Worm (Caenorhabditis elegans): ENCODE data around the gene eif-3.K.
A peak's percentile ranks its signal among the peaks of the same experiment; 100 is the strongest.

eif-3.K gene

DNA sequence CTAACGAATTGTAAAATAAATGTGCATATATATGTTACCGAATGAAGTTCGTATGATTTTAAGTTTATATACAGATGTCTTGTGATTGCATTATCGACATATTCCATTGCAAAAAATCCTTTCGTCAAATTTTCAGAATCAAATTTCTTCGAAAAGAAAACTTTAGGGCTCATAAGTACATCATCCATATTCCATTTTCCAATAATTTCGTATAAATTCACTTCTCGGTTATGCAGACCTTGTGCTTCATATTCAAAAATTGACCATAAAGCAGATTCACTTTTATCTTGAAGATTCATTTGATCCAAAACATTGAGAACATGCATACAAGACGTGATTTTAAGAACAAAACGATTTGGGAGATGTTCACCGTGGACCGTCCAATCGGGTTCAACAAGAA lies 10.4 kb upstream of the eif-3.K start:
- no peak for TF ChIP-seq ceh-43 (GFP tag; optimal IDR thresholded peaks at IDR 0.05)
- no peak for TF ChIP-seq mep-1 (tag; optimal IDR thresholded peaks at IDR 0.05)
- no peak for TF ChIP-seq nhr-12 (tag; optimal IDR thresholded peaks at IDR 0.05)
- TF ChIP-seq tbx-8 (GFP tag; optimal IDR thresholded peaks at IDR 0.05), result no peak

DNA sequence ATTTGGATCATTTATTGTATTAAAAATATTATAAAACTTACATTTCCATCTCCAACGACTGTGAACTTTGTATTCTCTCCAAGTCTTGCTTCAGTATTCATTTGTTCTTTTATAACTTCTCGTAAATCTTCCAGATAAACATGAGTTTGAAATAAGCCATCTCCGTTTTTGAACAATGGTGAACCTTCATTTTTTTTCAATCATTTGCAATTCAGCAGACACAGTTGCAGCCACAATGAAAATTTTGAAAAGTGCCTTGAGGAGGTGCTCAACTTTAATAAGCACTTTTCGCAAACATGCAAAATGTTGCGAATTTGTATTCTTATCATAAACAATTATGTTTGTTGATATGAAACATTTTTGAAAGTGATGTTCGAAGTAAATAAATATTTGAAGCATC lies 9.6 kb upstream of the eif-3.K start, which contains the start of gene T16G1.3:
Gene T16G1.3 (minus strand): TSS at position 101 of the 400 bp plus-strand sequence.
- TF ChIP-seq lin-32 (GFP tag; optimal IDR thresholded peaks at IDR 0.05) (no peak), hlh-1 (tag; optimal IDR thresholded peaks at IDR 0.05) (no peak), nhr-28 (tag; optimal IDR thresholded peaks at IDR 0.05) (no peak), tbx-8 (GFP tag; optimal IDR thresholded peaks at IDR 0.05) (no peak), lsy-2 (tag; optimal IDR thresholded peaks at IDR 0.05) (no peak), nhr-76 (tag; optimal IDR thresholded peaks at IDR 0.05) (no peak), sptf-1 (tag; optimal IDR thresholded peaks at IDR 0.05) (no peak), cnd-1 (tag; optimal IDR thresholded peaks at IDR 0.05) (no peak), zip-8 (tag; optimal IDR thresholded peaks at IDR 0.05) (no peak), ceh-43 (GFP tag; optimal IDR thresholded peaks at IDR 0.05) (no peak)

DNA sequence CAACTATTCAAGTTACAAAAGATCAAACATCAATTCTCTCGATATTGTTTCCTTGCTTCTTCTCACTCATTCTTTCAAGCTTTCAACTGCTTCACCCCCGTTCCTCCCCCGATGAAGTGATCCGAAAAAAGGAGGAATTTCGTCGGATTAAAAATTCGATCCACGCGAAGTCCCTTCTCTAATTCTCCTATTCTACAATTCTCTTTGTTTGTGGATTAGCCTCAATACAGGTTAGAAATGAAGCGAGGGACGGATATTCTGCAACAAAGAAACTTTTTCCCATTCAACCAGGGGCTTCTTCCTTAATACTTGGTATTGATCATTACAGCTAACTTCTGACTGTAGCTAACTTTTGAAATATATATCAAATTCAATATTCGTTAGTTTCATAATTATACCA lies 9.0 kb upstream of the eif-3.K start, which contains the start of gene grl-2:
Gene grl-2 (plus strand): TSS at position 301 of the 400 bp plus-strand sequence.
- TF ChIP-seq unc-62 (GFP tag; optimal IDR thresholded peaks at IDR 0.05) (no peak), ztf-11 (tag; optimal IDR thresholded peaks at IDR 0.05) (no peak)

DNA sequence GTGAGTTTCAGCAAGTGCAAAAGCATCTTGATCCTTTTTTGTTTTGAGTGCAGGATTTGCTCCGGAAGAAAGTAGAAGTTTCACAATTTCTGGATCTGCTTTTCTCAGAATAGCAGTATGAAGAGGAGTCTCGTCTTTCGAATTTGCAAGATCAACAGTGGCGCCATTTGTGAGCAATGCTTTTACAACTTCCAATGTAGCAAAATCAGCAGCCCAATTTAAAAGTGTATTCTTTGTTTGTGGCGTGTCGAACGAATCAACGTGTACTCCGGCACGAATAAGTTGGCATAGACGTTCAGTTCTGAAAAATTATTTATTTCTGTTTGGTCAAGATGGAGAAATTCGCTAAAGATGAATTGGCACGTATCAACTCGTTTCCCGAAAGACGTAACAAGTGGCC lies 4.2 kb upstream of the eif-3.K start, which contains the start of gene T16G1.13:
Gene T16G1.13 (plus strand): TSS at position 301 of the 400 bp plus-strand sequence.
- TF ChIP-seq sptf-1 (tag; optimal IDR thresholded peaks at IDR 0.05), result no peak
- TF ChIP-seq bed-3 (GFP tag; optimal IDR thresholded peaks at IDR 0.05), result no peak
- no peak for TF ChIP-seq pha-4 (tag; optimal IDR thresholded peaks at IDR 0.05)
- TF ChIP-seq drap-1 (GFP tag; optimal IDR thresholded peaks at IDR 0.05), result no peak
- no peak for TF ChIP-seq nhr-237 (tag; optimal IDR thresholded peaks at IDR 0.05)
- no peak for TF ChIP-seq unc-39 (tag; optimal IDR thresholded peaks at IDR 0.05)
- no peak for TF ChIP-seq ceh-83 (GFP tag; optimal IDR thresholded peaks at IDR 0.05)
- no peak for TF ChIP-seq sem-2 (GFP tag; optimal IDR thresholded peaks at IDR 0.05)

DNA sequence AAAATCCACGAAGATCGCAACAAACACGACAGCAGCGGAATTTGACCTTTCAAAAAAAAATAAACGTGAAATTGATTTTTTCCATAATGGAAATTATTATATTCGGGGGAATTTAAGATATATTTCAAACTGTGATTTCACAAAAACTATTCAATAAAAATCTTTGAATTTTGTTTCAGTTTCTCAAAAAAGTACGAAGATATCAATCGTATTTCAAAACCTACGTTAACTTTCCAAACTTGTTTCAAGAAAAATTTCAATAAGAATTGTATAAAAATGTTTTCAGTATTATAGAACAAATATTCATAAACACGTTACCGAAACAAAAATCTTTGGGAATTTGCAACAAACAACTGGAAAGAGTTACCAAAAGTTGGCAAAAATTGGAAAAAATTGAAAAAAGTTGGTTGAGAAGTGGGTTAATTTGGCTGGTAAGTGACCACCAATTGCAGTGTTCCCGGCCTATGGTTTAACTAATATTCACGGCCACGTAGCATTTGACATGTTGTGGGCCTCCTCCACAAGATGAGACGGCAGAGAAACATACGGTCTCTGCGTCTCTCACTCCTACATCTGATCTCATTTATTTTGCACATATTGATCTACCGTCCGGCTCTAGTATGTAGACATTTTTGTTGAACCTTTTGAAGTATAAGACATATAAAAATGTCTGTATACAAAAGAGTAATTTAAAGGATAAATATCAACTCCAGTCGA lies 2.8 kb upstream of the eif-3.K start, which contains the start of the genes T16G1.9 and T16G1.18:
Gene T16G1.9 (minus strand): TSS at position 51 of the 717 bp plus-strand sequence.
Gene T16G1.18 (plus strand): TSS at position 493 of the 717 bp plus-strand sequence.
- no peak for TF ChIP-seq ceh-43 (GFP tag; optimal IDR thresholded peaks at IDR 0.05)
- peak; percentile 12 for TF ChIP-seq nhr-237 (tag; optimal IDR thresholded peaks at IDR 0.05)
- TF ChIP-seq hlh-1 (tag; optimal IDR thresholded peaks at IDR 0.05), result peak; percentile 50
- no peak for TF ChIP-seq elt-1 (tag; optimal IDR thresholded peaks at IDR 0.05; ENCODE audit: borderline replicate concordance, insufficient read depth)
- peak; percentile 17 for TF ChIP-seq mep-1 (tag; optimal IDR thresholded peaks at IDR 0.05)
- TF ChIP-seq ces-1 (GFP tag; optimal IDR thresholded peaks at IDR 0.05), result peak; percentile 90
- TF ChIP-seq lin-13 (tag; optimal IDR thresholded peaks at IDR 0.05), result peak; percentile 14
- TF ChIP-seq pha-4 (tag; optimal IDR thresholded peaks at IDR 0.05), result peak; percentile 11
- no peak for TF ChIP-seq blmp-1 (tag; optimal IDR thresholded peaks at IDR 0.05)
- no peak for TF ChIP-seq nhr-76 (tag; optimal IDR thresholded peaks at IDR 0.05)
- TF ChIP-seq sptf-1 (tag; optimal IDR thresholded peaks at IDR 0.05), result no peak
- no peak for TF ChIP-seq nhr-2 (tag; optimal IDR thresholded peaks at IDR 0.05)

DNA sequence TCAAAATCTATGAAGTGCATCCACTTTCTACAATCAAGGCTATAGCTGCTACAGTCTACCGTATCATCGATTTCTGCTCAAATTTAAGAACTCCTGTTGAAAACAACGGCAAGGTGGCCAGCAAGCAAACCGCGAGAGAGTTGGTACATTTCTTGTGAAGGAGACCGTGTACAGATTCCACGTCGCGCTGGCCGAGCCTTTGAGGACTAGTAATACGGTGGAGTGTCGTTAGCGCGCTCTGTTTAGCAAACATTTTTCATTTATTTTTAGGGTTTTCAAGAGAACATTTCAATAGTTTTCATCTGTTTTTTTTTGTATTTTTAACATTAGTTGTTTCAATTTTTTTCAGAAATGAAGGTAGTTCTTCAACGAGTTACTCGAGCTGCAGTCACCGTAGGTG lies 1.5 kb upstream of the eif-3.K start, which contains the start of gene pqn-68:
Gene pqn-68 (plus strand): TSS at position 350 of the 400 bp plus-strand sequence.
- no peak for TF ChIP-seq unc-120 (tag; optimal IDR thresholded peaks at IDR 0.05; ENCODE audit: poor library complexity, severe bottlenecking)
- TF ChIP-seq pha-4 (tag; optimal IDR thresholded peaks at IDR 0.05), result peak; percentile 8

DNA sequence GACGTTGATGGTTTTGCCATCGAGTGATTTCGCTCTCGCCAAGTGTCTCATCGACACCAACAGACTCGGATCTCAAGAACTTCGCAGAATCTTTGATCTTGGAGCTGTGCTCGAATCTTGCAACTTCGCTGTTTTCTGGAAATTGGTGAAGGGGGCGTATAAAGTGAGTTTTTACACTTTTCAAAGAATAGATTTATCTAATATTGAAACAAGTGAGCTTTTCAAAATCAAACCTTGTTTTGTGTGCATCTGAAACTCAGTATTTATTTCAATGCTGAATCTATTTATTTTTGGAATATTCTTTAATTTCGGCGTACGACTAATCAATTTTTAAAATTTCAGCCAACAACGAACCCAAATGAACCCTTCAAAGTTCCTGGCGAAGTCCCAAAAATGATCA lies 459 bp downstream of the eif-3.K start:
- TF ChIP-seq mls-2 (tag; optimal IDR thresholded peaks at IDR 0.05) (no peak), mab-5 (tag; optimal IDR thresholded peaks at IDR 0.05) (no peak), M03D4.4 (tag; optimal IDR thresholded peaks at IDR 0.05) (no peak), nhr-28 (tag; optimal IDR thresholded peaks at IDR 0.05) (no peak), mep-1 (tag; optimal IDR thresholded peaks at IDR 0.05) (no peak), nhr-76 (tag; optimal IDR thresholded peaks at IDR 0.05) (no peak), cnd-1 (tag; optimal IDR thresholded peaks at IDR 0.05) (no peak), hlh-1 (tag; optimal IDR thresholded peaks at IDR 0.05) (no peak), ceh-43 (GFP tag; optimal IDR thresholded peaks at IDR 0.05) (no peak), nhr-12 (tag; optimal IDR thresholded peaks at IDR 0.05) (no peak), elt-1 (tag; optimal IDR thresholded peaks at IDR 0.05; ENCODE audit: borderline replicate concordance, insufficient read depth) (no peak), ceh-39 (tag; optimal IDR thresholded peaks at IDR 0.05) (no peak), unc-39 (tag; optimal IDR thresholded peaks at IDR 0.05) (no peak), blmp-1 (tag; optimal IDR thresholded peaks at IDR 0.05) (no peak), unc-120 (tag; optimal IDR thresholded peaks at IDR 0.05; ENCODE audit: poor library complexity, severe bottlenecking) (no peak), flh-1 (GFP tag; optimal IDR thresholded peaks at IDR 0.05) (no peak), lin-13 (tag; optimal IDR thresholded peaks at IDR 0.05) (no peak), lin-32 (GFP tag; optimal IDR thresholded peaks at IDR 0.05) (no peak)

All from whole organism, mixed stage, embryonic.